Worm (Caenorhabditis elegans) whole organism, mixed stage, embryonic: ENCODE results near the gene B0238.12.

ENCODE experiments used
- M03D4.4 ChIP-seq: sonication (generic microtip); optimal IDR thresholded peaks from 2 replicates; lab custom pipeline; 2017; ENCODE audit warnings: mild to moderate bottlenecking, missing genetic modification characterization, missing compliant biosample characterization
- bed-3 ChIP-seq: fragments of 200-800 bp; sonication (Bioruptor generic); optimal IDR thresholded peaks from 3 replicates; lab custom pipeline; 2018; ENCODE audit warnings: mild to moderate bottlenecking, missing genetic modification characterization, moderate library complexity, missing compliant biosample characterization
- blmp-1 ChIP-seq: fragments of 150-350 bp; optimal IDR thresholded peaks from 2 replicates; lab custom pipeline; 2014; ENCODE audit warnings: missing biosample characterization, missing genetic modification characterization
- ceh-39 ChIP-seq: fragments of 150-350 bp; optimal IDR thresholded peaks from 2 replicates; lab custom pipeline; 2014; ENCODE audit warnings: missing biosample characterization, missing genetic modification characterization
- ceh-43 ChIP-seq: fragments of 200-800 bp; sonication (Bioruptor generic); optimal IDR thresholded peaks from 2 replicates; lab custom pipeline; 2018; ENCODE audit warnings: mild to moderate bottlenecking, missing genetic modification characterization, moderate library complexity, missing compliant biosample characterization
- ceh-83 ChIP-seq: fragments of 200-800 bp; sonication (Bioruptor generic); optimal IDR thresholded peaks from 2 replicates; lab custom pipeline; 2018; ENCODE audit warnings: mild to moderate bottlenecking, missing genetic modification characterization, missing compliant biosample characterization
- ces-1 ChIP-seq: fragments of 150-350 bp; optimal IDR thresholded peaks from 2 replicates; lab custom pipeline; 2014; ENCODE audit warnings: missing biosample characterization, missing genetic modification reagents, missing genetic modification characterization
- cnd-1 ChIP-seq: fragments of 200-800 bp; sonication (Bioruptor generic); optimal IDR thresholded peaks from 2 replicates; lab custom pipeline; 2018; ENCODE audit warnings: mild to moderate bottlenecking, missing genetic modification characterization, missing compliant biosample characterization
- drap-1 ChIP-seq: fragments of 200-800 bp; sonication (Bioruptor generic); optimal IDR thresholded peaks from 3 replicates; lab custom pipeline; 2018; ENCODE audit warnings: mild to moderate bottlenecking, missing genetic modification characterization, missing compliant biosample characterization
- elt-1 ChIP-seq: sonication (generic microtip); optimal IDR thresholded peaks from 2 replicates; lab custom pipeline; 2017; ENCODE audit warnings: missing genetic modification characterization, mild to moderate bottlenecking, missing compliant biosample characterization, antibody characterized with exemption, moderate library complexity, borderline replicate concordance; ENCODE audit not compliant: insufficient read depth
- elt-3 ChIP-seq: fragments of 150-350 bp; optimal IDR thresholded peaks from 2 replicates; lab custom pipeline; 2014; ENCODE audit warnings: missing biosample characterization, missing genetic modification characterization
- flh-1 ChIP-seq: fragments of 200-800 bp; sonication (Bioruptor generic); optimal IDR thresholded peaks from 2 replicates; lab custom pipeline; 2018; ENCODE audit warnings: mild to moderate bottlenecking, missing genetic modification characterization, moderate library complexity, missing compliant biosample characterization
- ham-2 ChIP-seq: fragments of 200-800 bp; sonication (Bioruptor generic); optimal IDR thresholded peaks from 2 replicates; lab custom pipeline; 2018; ENCODE audit warnings: mild to moderate bottlenecking, missing genetic modification characterization, missing compliant biosample characterization
- hlh-1 ChIP-seq: fragments of 150-350 bp; optimal IDR thresholded peaks from 2 replicates; lab custom pipeline; 2014; ENCODE audit warnings: missing biosample characterization, missing genetic modification reagents, missing genetic modification characterization
- lin-13 ChIP-seq: fragments of 150-350 bp; optimal IDR thresholded peaks from 2 replicates; lab custom pipeline; 2014; ENCODE audit warnings: missing biosample characterization, missing genetic modification characterization
- lin-32 ChIP-seq: fragments of 200-800 bp; sonication (Bioruptor generic); optimal IDR thresholded peaks from 2 replicates; lab custom pipeline; 2018; ENCODE audit warnings: mild to moderate bottlenecking, missing genetic modification characterization, missing compliant biosample characterization
- lsy-2 ChIP-seq: fragments of 150-350 bp; optimal IDR thresholded peaks from 2 replicates; lab custom pipeline; 2014; ENCODE audit warnings: missing biosample characterization, missing genetic modification characterization
- mep-1 ChIP-seq: fragments of 150-350 bp; optimal IDR thresholded peaks from 2 replicates; lab custom pipeline; 2017; ENCODE audit warnings: missing biosample characterization, missing genetic modification reagents, missing genetic modification characterization, inconsistent platforms
- mls-2 ChIP-seq: sonication (generic microtip); optimal IDR thresholded peaks from 2 replicates; lab custom pipeline; 2016; ENCODE audit warnings: mild to moderate bottlenecking, missing genetic modification characterization, moderate library complexity, missing compliant biosample characterization
- nhr-12 ChIP-seq: fragments of 150-350 bp; optimal IDR thresholded peaks from 2 replicates; lab custom pipeline; 2014; ENCODE audit warnings: missing biosample characterization, missing genetic modification characterization
- nhr-2 ChIP-seq: fragments of 150-350 bp; optimal IDR thresholded peaks from 2 replicates; lab custom pipeline; 2014; ENCODE audit warnings: missing biosample characterization, missing genetic modification characterization
- nhr-237 ChIP-seq: fragments of 150-350 bp; optimal IDR thresholded peaks from 2 replicates; lab custom pipeline; 2014; ENCODE audit warnings: missing biosample characterization, missing genetic modification characterization
- nhr-28 ChIP-seq: fragments of 150-350 bp; optimal IDR thresholded peaks from 2 replicates; lab custom pipeline; 2014; ENCODE audit warnings: missing biosample characterization, missing genetic modification characterization
- nhr-76 ChIP-seq: sonication (generic microtip); optimal IDR thresholded peaks from 2 replicates; lab custom pipeline; 2017; ENCODE audit warnings: missing biosample characterization, missing genetic modification characterization
- pha-4 ChIP-seq: fragments of 150-350 bp; optimal IDR thresholded peaks from 2 replicates; lab custom pipeline; 2018; ENCODE audit warnings: missing biosample characterization, missing genetic modification reagents, missing genetic modification characterization
- sem-2 ChIP-seq: fragments of 200-800 bp; sonication (Bioruptor generic); optimal IDR thresholded peaks from 2 replicates; lab custom pipeline; 2018; ENCODE audit warnings: mild to moderate bottlenecking, missing genetic modification characterization, missing compliant biosample characterization
- snpc-4 ChIP-seq: fragments of 150-350 bp; optimal IDR thresholded peaks from 2 replicates; lab custom pipeline; 2014; ENCODE audit warnings: missing biosample characterization, missing genetic modification characterization
- tbx-8 ChIP-seq: fragments of 200-800 bp; sonication (Bioruptor generic); optimal IDR thresholded peaks from 2 replicates; lab custom pipeline; 2018; ENCODE audit warnings: mild to moderate bottlenecking, missing genetic modification characterization, moderate library complexity, missing compliant biosample characterization
- unc-39 ChIP-seq: fragments of 150-350 bp; optimal IDR thresholded peaks from 2 replicates; lab custom pipeline; 2014; ENCODE audit warnings: missing biosample characterization, missing genetic modification characterization
- unc-62 ChIP-seq: fragments of 150-350 bp; optimal IDR thresholded peaks from 2 replicates; lab custom pipeline; 2014; ENCODE audit warnings: missing biosample characterization, missing genetic modification reagents, missing genetic modification characterization
- zip-8 ChIP-seq: fragments of 150-350 bp; optimal IDR thresholded peaks from 2 replicates; lab custom pipeline; 2014; ENCODE audit warnings: missing biosample characterization, missing genetic modification characterization
- ztf-11 ChIP-seq: fragments of 150-350 bp; optimal IDR thresholded peaks from 2 replicates; lab custom pipeline; 2014; ENCODE audit warnings: missing biosample characterization, missing genetic modification characterization

The B0238.12 gene

ce11 chrV:5265581-5265980, at the start of gene B0238.12, which contains the start of gene srt-69:
B0238.12 (plus strand) TSS chrV:5265844.
srt-69 (minus strand) TSS chrV:5265681.
- TF ChIP-seq nhr-12 (tag; lab: Kevin White, UChicago) (no peak), drap-1 (no peak), pha-4 (tag; lab: Kevin White, UChicago) (no peak), ztf-11 (tag; lab: Kevin White, UChicago) (no peak)

DNA sequence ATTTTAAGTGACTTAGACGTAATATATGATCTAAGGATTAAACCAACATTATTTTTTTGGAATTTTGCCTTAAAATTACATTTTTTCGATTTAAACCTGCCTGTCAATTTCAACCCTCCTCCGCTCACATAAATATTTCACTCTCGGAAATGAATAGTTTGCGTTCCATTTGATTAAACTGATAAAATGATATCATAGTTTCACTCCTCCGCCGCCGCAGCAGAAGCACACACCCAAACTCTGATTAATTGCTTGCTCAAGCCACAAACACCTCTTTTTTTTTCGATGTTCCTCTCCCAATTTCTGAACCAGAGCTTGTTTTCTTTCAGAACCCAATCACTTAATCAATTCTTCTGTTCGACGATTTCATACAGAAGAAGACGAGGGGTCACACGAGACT, 42.6 kb upstream of the B0238.12 start, which contains the start of gene Y49G5B.1:
TSS of gene Y49G5B.1 (plus strand) at position 324 of the 400 bp plus-strand sequence.
- TF ChIP-seq tbx-8 (GFP tag; lab: Kevin White, UChicago) (no peak), nhr-12 (tag; lab: Kevin White, UChicago) (no peak), drap-1 (no peak), unc-39 (tag; lab: Kevin White, UChicago) (no peak), lsy-2 (tag; lab: Kevin White, UChicago) (no peak), sem-2 (GFP tag; lab: Kevin White, UChicago) (no peak), bed-3 (no peak), nhr-2 (tag; lab: Kevin White, UChicago) (no peak), elt-1 (tag; lab: Kevin White, UChicago) (no peak), ceh-39 (no peak), hlh-1 (tag; lab: Kevin White, UChicago) (no peak)
- TF ChIP-seq, all 35 proteins: peak for 0

ce11 chrV:5225660-5226059, 40.0 kb upstream of the B0238.12 start:
- no peak for TF ChIP-seq mep-1 (tag; lab: Kevin White, UChicago)
- TF ChIP-seq nhr-12 (tag; lab: Kevin White, UChicago), result no peak
- no peak for TF ChIP-seq blmp-1 (tag; lab: Kevin White, UChicago)
- TF ChIP-seq drap-1, result no peak
- TF ChIP-seq ham-2 (GFP tag; lab: Kevin White, UChicago), result no peak
- TF ChIP-seq nhr-28 (tag; lab: Kevin White, UChicago), result no peak
- TF ChIP-seq nhr-2 (tag; lab: Kevin White, UChicago), result no peak
- no peak for TF ChIP-seq snpc-4 (tag; lab: Kevin White, UChicago)
- no peak for TF ChIP-seq nhr-76
- TF ChIP-seq ceh-43 (GFP tag; lab: Kevin White, UChicago), result no peak
- no peak for TF ChIP-seq hlh-1 (tag; lab: Kevin White, UChicago)
- TF ChIP-seq unc-39 (tag; lab: Kevin White, UChicago), result no peak
- TF ChIP-seq M03D4.4 (tag; lab: Kevin White, UChicago), result no peak
- TF ChIP-seq pha-4 (tag; lab: Kevin White, UChicago), result no peak
- TF ChIP-seq sem-2 (GFP tag; lab: Kevin White, UChicago), result no peak
- TF ChIP-seq ces-1 (GFP tag; lab: Kevin White, UChicago), result no peak

DNA sequence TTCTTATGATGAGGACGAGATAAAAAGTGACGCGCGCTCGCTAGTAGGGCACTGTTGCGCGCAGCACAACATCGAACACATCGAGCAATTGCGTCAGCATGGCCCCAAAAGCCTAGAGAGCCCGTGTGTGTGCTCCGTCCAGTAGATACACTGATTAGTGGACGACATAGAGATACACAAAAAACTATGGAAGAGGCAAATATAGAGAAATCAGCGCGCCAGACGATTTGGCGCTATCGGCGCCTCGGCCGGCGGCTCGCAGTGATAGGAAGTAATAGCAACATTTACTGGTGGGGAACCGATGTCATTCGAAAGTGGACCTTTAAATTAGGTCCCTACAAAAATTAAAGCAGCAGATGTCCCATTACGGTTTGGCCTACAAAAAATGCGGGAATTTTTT, 37.1 kb upstream of the B0238.12 start:
- TF ChIP-seq bed-3 (no peak), nhr-28 (tag; lab: Kevin White, UChicago) (no peak), elt-1 (tag; lab: Kevin White, UChicago) (no peak), unc-39 (tag; lab: Kevin White, UChicago) (no peak), nhr-76 (no peak), mep-1 (tag; lab: Kevin White, UChicago) (no peak), sem-2 (GFP tag; lab: Kevin White, UChicago) (no peak), lin-32 (GFP tag; lab: Kevin White, UChicago) (no peak), flh-1 (no peak), pha-4 (tag; lab: Kevin White, UChicago) (no peak), M03D4.4 (tag; lab: Kevin White, UChicago) (no peak), lsy-2 (tag; lab: Kevin White, UChicago) (no peak), nhr-237 (tag; lab: Kevin White, UChicago) (no peak), zip-8 (tag; lab: Kevin White, UChicago) (no peak)

DNA sequence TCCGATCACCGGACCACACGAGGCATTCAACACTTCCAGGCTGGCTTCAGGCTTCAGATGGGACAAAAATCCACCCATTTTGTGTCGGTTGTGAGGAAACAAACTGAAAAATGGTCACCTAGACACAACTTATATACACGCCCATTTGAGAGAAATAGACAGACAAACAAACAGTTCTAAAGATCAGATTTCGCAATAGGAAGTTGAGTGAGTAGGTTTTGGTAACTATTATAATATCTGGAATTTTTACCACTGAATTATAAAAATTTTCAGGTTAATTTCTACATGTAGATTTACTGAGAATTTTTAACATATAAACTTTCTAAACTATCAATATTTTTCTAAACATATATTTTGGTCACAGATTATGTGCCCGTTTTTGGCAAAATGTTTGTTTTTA, 31.9 kb upstream of the B0238.12 start, which contains the start of gene cest-32:
TSS of gene cest-32 (minus strand) at position 115 of the 400 bp plus-strand sequence.
- no peak for TF ChIP-seq mep-1 (tag; lab: Kevin White, UChicago)

ce11 chrV:5237116-5237515, 28.5 kb upstream of the B0238.12 start, which contains the start of gene cest-35.2:
cest-35.2 (minus strand) TSS chrV:5237216.
- TF ChIP-seq flh-1 (no peak), sem-2 (GFP tag; lab: Kevin White, UChicago) (no peak), unc-62 (GFP tag; lab: Kevin White, UChicago) (no peak), lin-13 (no peak), ham-2 (GFP tag; lab: Kevin White, UChicago) (no peak), tbx-8 (GFP tag; lab: Kevin White, UChicago) (no peak), ztf-11 (tag; lab: Kevin White, UChicago) (no peak), lin-32 (GFP tag; lab: Kevin White, UChicago) (no peak), mls-2 (tag; lab: Kevin White, UChicago) (no peak), cnd-1 (no peak), M03D4.4 (tag; lab: Kevin White, UChicago) (no peak), zip-8 (tag; lab: Kevin White, UChicago) (no peak), ceh-43 (GFP tag; lab: Kevin White, UChicago) (no peak), drap-1 (no peak), ces-1 (GFP tag; lab: Kevin White, UChicago) (no peak), bed-3 (no peak), ceh-83 (no peak), elt-3 (tag; lab: Kevin White, UChicago) (no peak), pha-4 (tag; lab: Kevin White, UChicago) (no peak)
- TF ChIP-seq, all 35 proteins: peak for 0
